Worm (Caenorhabditis elegans): Measurements from ENCODE around the gene F29A7.3.

- no peak for TF ChIP-seq egl-27 (tag; optimal IDR thresholded peaks at IDR 0.05)
- TF ChIP-seq nhr-129 (tag; optimal IDR thresholded peaks at IDR 0.05): no peak
- TF ChIP-seq elt-3 (tag; optimal IDR thresholded peaks at IDR 0.05): no peak
- TF ChIP-seq R02D3.7 (tag; optimal IDR thresholded peaks at IDR 0.05): no peak
- TF ChIP-seq mbf-1 (tag; optimal IDR thresholded peaks at IDR 0.05): no peak
- no peak for TF ChIP-seq ZK546.5 (tag; optimal IDR thresholded peaks at IDR 0.05)
- TF ChIP-seq nhr-21 (tag; optimal IDR thresholded peaks at IDR 0.05): no peak
Observed at ce11 chrII:2779253-2779652, 26.2 kb downstream of the F29A7.3 start, which contains the start of gene F08D12.3.

Measured in whole organism, L2 larva.